Worm (Caenorhabditis elegans): ENCODE results near the gene EGAP9.3.

EGAP9.3 gene

ce11 chrV:6611504-6611903, 31.6 kb upstream of the EGAP9.3 start:
- TF ChIP-seq madf-9 (GFP tag; conservative IDR thresholded peaks at IDR 0.05) (no peak), lsy-2 (tag; optimal IDR thresholded peaks at IDR 0.05) (peak in 1 of 2 experiments; percentile 90), dmd-9 (GFP tag; IDR thresholded peaks at IDR 0.05) (no peak), nhr-102 (tag; optimal IDR thresholded peaks at IDR 0.05) (no peak), T20F7.1 (GFP tag; optimal IDR thresholded peaks at IDR 0.05) (peak; percentile 2), ceh-28 (tag; optimal IDR thresholded peaks at IDR 0.05) (no peak), mes-2 (tag; optimal IDR thresholded peaks at IDR 0.05; ENCODE audit: poor library complexity, severe bottlenecking) (peak; percentile 43), lin-38 (GFP tag; IDR thresholded peaks at IDR 0.05) (peak; percentile 32; the same call in 1 of the 2 replicates), dpl-1 (GFP tag; optimal IDR thresholded peaks at IDR 0.05) (peak; percentile 32), lin-15B (tag; optimal IDR thresholded peaks at IDR 0.05) (no peak), aha-1 (tag) (no peak), fkh-10 (GFP tag; optimal IDR thresholded peaks at IDR 0.05) (no peak), egl-27 (tag; optimal IDR thresholded peaks at IDR 0.05) (no peak), zip-2 (tag; optimal IDR thresholded peaks at IDR 0.05) (no peak), ztf-7 (tag; optimal IDR thresholded peaks at IDR 0.05) (no peak), nhr-41 (GFP tag; IDR thresholded peaks at IDR 0.05) (no peak), F49E8.2 (tag; optimal IDR thresholded peaks at IDR 0.05; ENCODE audit: borderline replicate concordance) (no peak), unc-130 (GFP tag; optimal IDR thresholded peaks at IDR 0.05) (no peak)

ce11 chrV:6611058-6611457, 31.1 kb upstream of the EGAP9.3 start, which contains the start of gene gon-14:
TSS of gene gon-14 (minus strand) at chrV:6611158.
- TF ChIP-seq madf-9 (GFP tag; conservative IDR thresholded peaks at IDR 0.05) (no peak), ztf-11 (tag; optimal IDR thresholded peaks at IDR 0.05) (no peak), hif-1 (tag; optimal IDR thresholded peaks at IDR 0.05) (no peak), ceh-44 (GFP tag; IDR thresholded peaks at IDR 0.05) (no peak), ceh-62 (tag; optimal IDR thresholded peaks at IDR 0.05) (no peak), R02D3.7 (tag; optimal IDR thresholded peaks at IDR 0.05) (no peak), ces-1 (GFP tag; optimal IDR thresholded peaks at IDR 0.05) (no peak), ztf-7 (tag; optimal IDR thresholded peaks at IDR 0.05) (no peak), ceh-28 (tag; optimal IDR thresholded peaks at IDR 0.05) (no peak), F26F4.8 (GFP tag; conservative IDR thresholded peaks at IDR 0.05) (no peak), daf-16 (GFP tag; optimal IDR thresholded peaks at IDR 0.05) (no peak), daf-16 (tag; optimal IDR thresholded peaks at IDR 0.05) (no peak), nhr-6 (tag; optimal IDR thresholded peaks at IDR 0.05) (no peak), nhr-102 (tag; optimal IDR thresholded peaks at IDR 0.05) (no peak), zip-11 (GFP tag; IDR thresholded peaks at IDR 0.05) (no peak), daf-12 (tag; optimal IDR thresholded peaks at IDR 0.05) (no peak)

ce11 chrV:6606197-6606596, 26.3 kb upstream of the EGAP9.3 start:
- TF ChIP-seq nhr-102 (tag; optimal IDR thresholded peaks at IDR 0.05) (no peak), lsy-2 (tag; optimal IDR thresholded peaks at IDR 0.05) (peak in 1 of 2 experiments; percentile 46), F37D6.2 (tag; optimal IDR thresholded peaks at IDR 0.05) (no peak), dpl-1 (GFP tag; optimal IDR thresholded peaks at IDR 0.05) (peak; percentile 11), dve-1 (tag; optimal IDR thresholded peaks at IDR 0.05; ENCODE audit: insufficient read depth) (peak; percentile 47), hlh-11 (tag; optimal IDR thresholded peaks at IDR 0.05) (peak; percentile 31), dmd-6 (GFP tag; IDR thresholded peaks at IDR 0.05) (peak; percentile 24; the same call in 1 of the 2 replicates), pqm-1 (tag; optimal IDR thresholded peaks at IDR 0.05) (peak; percentile 11), mes-2 (tag; optimal IDR thresholded peaks at IDR 0.05; ENCODE audit: poor library complexity, severe bottlenecking) (peak; percentile 25), daf-16 (GFP tag; optimal IDR thresholded peaks at IDR 0.05) (no peak), daf-16 (tag; optimal IDR thresholded peaks at IDR 0.05) (peak; percentile 62), snpc-1.2 (GFP tag; IDR thresholded peaks at IDR 0.05) (0 out of 2 replicates have a peak, but pooled peaks have one; percentile 41), mdt-29 (GFP tag; IDR thresholded peaks at IDR 0.05) (no peak)

Measured in whole organism, L4 larva.